Worm (Caenorhabditis elegans): Measurements from ENCODE around the gene rps-18.

DNA sequence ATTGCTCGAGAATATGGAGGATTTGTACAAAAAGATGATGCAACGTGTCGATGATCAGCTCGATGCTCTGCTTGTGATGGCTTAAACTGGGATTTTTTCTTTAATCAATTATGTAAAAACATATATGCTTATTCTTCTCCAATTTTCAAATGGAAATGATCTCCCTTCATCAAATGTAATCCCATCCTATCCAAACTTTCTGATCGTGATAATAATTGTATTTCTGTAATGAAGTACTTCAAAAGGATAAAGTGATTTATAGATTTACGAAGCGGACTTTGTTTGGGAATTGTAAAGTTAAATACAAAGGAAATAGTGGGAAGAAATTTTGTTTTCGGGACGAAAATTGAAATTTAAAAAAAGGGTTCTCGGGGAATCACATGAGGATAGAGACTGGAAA lies 34.9 kb upstream of the rps-18 start:
- TF ChIP-seq tbx-9 (tag; optimal IDR thresholded peaks at IDR 0.05; ENCODE audit: borderline replicate concordance) (no peak), ama-1 (optimal IDR thresholded peaks at IDR 0.05) (no peak), ama-1 (GFP tag; optimal IDR thresholded peaks at IDR 0.05) (peak in 1 of 2 experiments; percentile 47), Y53F4B.3 (GFP tag; IDR thresholded peaks at IDR 0.05) (no peak), ztf-6 (GFP tag; IDR thresholded peaks at IDR 0.05) (no peak), lag-1 (GFP tag; IDR thresholded peaks at IDR 0.05) (no peak), unc-130 (GFP tag; optimal IDR thresholded peaks at IDR 0.05) (no peak), ZK185.1 (tag; optimal IDR thresholded peaks at IDR 0.05; ENCODE audit: poor library complexity, severe bottlenecking) (peak; percentile 1), lin-40 (tag; optimal IDR thresholded peaks at IDR 0.05) (peak; percentile 7), ceh-40 (GFP tag; IDR thresholded peaks at IDR 0.05) (no peak), pha-4 (tag; optimal IDR thresholded peaks at IDR 0.05) (no peak), attf-5 (GFP tag; optimal IDR thresholded peaks at IDR 0.05) (no peak), hmg-1.2 (GFP tag; IDR thresholded peaks at IDR 0.05) (peak; percentile 10; the same call in 1 of the 2 replicates)

Data from whole organism, young adult.